Worm (Caenorhabditis elegans): Measurements from ENCODE around the gene fbxl-5.

Gene fbxl-5

ce11 chrV:7777098-7777497 is 34.4 kb downstream of the fbxl-5 start, which contains the start of gene C26F1.3:
C26F1.3 (plus strand) TSS chrV:7777300.
- TF ChIP-seq nhr-25 (tag; optimal IDR thresholded peaks at IDR 0.05) (no peak), R02D3.7 (tag; optimal IDR thresholded peaks at IDR 0.05) (no peak), aly-2 (tag; optimal IDR thresholded peaks at IDR 0.05) (no peak), lin-15B (tag; optimal IDR thresholded peaks at IDR 0.05) (no peak), ama-1 (optimal IDR thresholded peaks at IDR 0.05) (no peak), jun-1 (tag; optimal IDR thresholded peaks at IDR 0.05) (no peak), eor-1 (tag; optimal IDR thresholded peaks at IDR 0.05) (no peak), elt-3 (tag; optimal IDR thresholded peaks at IDR 0.05) (no peak), lin-39 (tag; optimal IDR thresholded peaks at IDR 0.05) (no peak), ceh-82 (tag; optimal IDR thresholded peaks at IDR 0.05) (no peak), unc-62 (GFP tag; optimal IDR thresholded peaks at IDR 0.05) (no peak)

- TF ChIP-seq daf-12 (tag; optimal IDR thresholded peaks at IDR 0.05) = no peak
- no peak for TF ChIP-seq egl-5 (tag; optimal IDR thresholded peaks at IDR 0.05)
- TF ChIP-seq mml-1 (tag; optimal IDR thresholded peaks at IDR 0.05) = no peak
- no peak for TF ChIP-seq ztf-11 (tag; optimal IDR thresholded peaks at IDR 0.05)
- TF ChIP-seq ceh-16 (tag; optimal IDR thresholded peaks at IDR 0.05) = no peak
- TF ChIP-seq jun-1 (tag; optimal IDR thresholded peaks at IDR 0.05) = no peak
- TF ChIP-seq aly-2 (tag; optimal IDR thresholded peaks at IDR 0.05) = no peak
- no peak for TF ChIP-seq nhr-12 (tag; optimal IDR thresholded peaks at IDR 0.05)
- no peak for TF ChIP-seq snpc-4 (tag; optimal IDR thresholded peaks at IDR 0.05)
Measured at ce11 chrV:7778999-7779398, 36.3 kb downstream of the fbxl-5 start.

- TF ChIP-seq hmg-11 (tag; optimal IDR thresholded peaks at IDR 0.05) (no peak), fos-1 (tag; optimal IDR thresholded peaks at IDR 0.05) (no peak), ceh-16 (tag; optimal IDR thresholded peaks at IDR 0.05) (no peak), ceh-9 (tag; optimal IDR thresholded peaks at IDR 0.05) (no peak), tbx-2 (tag; optimal IDR thresholded peaks at IDR 0.05) (no peak), lsy-12 (tag; optimal IDR thresholded peaks at IDR 0.05) (no peak), nhr-12 (tag; optimal IDR thresholded peaks at IDR 0.05) (no peak), aly-2 (tag; optimal IDR thresholded peaks at IDR 0.05) (no peak), ztf-11 (tag; optimal IDR thresholded peaks at IDR 0.05) (no peak), ZK546.5 (tag; optimal IDR thresholded peaks at IDR 0.05) (no peak)
Measured at ce11 chrV:7781511-7781910, 38.8 kb downstream of the fbxl-5 start, which contains the start of gene cyp-32A1. cyp-32A1 (plus strand) TSS chrV:7781811.

DNA sequence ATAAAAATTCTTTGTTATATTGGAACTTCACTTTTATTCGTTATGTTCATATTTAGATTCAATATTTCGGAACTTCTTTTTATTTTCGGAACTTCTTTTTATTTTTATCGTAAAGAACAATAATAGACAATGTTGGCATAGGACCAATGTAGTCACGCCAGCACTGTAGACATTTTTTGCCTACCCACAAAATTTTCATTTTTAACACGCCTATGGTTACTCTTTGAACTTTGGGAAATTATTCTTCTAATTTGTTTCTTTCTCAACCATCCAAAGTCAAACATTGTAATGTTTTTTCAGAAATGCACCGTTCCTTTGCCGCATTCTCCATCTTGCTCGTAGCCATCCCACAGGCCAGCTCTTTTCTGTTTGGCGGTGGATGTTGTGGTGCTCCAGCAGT is 42.4 kb downstream of the fbxl-5 start, which contains the start of gene C26F1.1:
Gene C26F1.1 (plus strand): TSS at position 301 of the 400 bp plus-strand sequence.
- TF ChIP-seq ceh-82 (tag; optimal IDR thresholded peaks at IDR 0.05) (no peak), fos-1 (tag; optimal IDR thresholded peaks at IDR 0.05) (no peak), ceh-28 (tag; optimal IDR thresholded peaks at IDR 0.05) (no peak), lsy-12 (tag; optimal IDR thresholded peaks at IDR 0.05) (no peak), mdl-1 (tag; optimal IDR thresholded peaks at IDR 0.05) (no peak), unc-62 (GFP tag; optimal IDR thresholded peaks at IDR 0.05) (no peak), nhr-43 (tag; optimal IDR thresholded peaks at IDR 0.05; ENCODE audit: poor library complexity, severe bottlenecking) (no peak)

ce11 chrV:7785885-7786284 is 43.2 kb downstream of the fbxl-5 start:
- TF ChIP-seq nhr-67 (tag; optimal IDR thresholded peaks at IDR 0.05) (no peak), ceh-82 (tag; optimal IDR thresholded peaks at IDR 0.05) (no peak), nhr-28 (tag; optimal IDR thresholded peaks at IDR 0.05) (no peak), ztf-4 (tag; optimal IDR thresholded peaks at IDR 0.05) (no peak), lsy-12 (tag; optimal IDR thresholded peaks at IDR 0.05) (no peak), nhr-76 (tag; optimal IDR thresholded peaks at IDR 0.05) (no peak), nhr-23 (tag; optimal IDR thresholded peaks at IDR 0.05) (no peak), fkh-10 (GFP tag; optimal IDR thresholded peaks at IDR 0.05) (no peak), ceh-16 (tag; optimal IDR thresholded peaks at IDR 0.05) (no peak), nhr-77 (tag; optimal IDR thresholded peaks at IDR 0.05) (no peak), skn-1 (tag; optimal IDR thresholded peaks at IDR 0.05) (no peak), ZK546.5 (tag; optimal IDR thresholded peaks at IDR 0.05) (no peak), elt-3 (tag; optimal IDR thresholded peaks at IDR 0.05) (no peak), ceh-9 (tag; optimal IDR thresholded peaks at IDR 0.05) (no peak), lin-15B (tag; optimal IDR thresholded peaks at IDR 0.05) (no peak), pqm-1 (tag; optimal IDR thresholded peaks at IDR 0.05) (no peak), nhr-11 (tag; optimal IDR thresholded peaks at IDR 0.05) (no peak), mml-1 (tag; optimal IDR thresholded peaks at IDR 0.05) (no peak), unc-62 (GFP tag; optimal IDR thresholded peaks at IDR 0.05) (no peak), daf-12 (tag; optimal IDR thresholded peaks at IDR 0.05) (no peak)

Measured in whole organism, L3 larva.